Fruit fly (Drosophila melanogaster) whole organism, embryonic: ENCODE measurements around the gene ohgt.

Experiments
- Abd-B ChIP-seq: fragments of 200-800 bp; sonication (Bioruptor generic); optimal IDR thresholded peaks from 2 replicates; lab custom pipeline; 2018; ENCODE audit warnings: missing biosample characterization, mild to moderate bottlenecking, missing genetic modification characterization, moderate library complexity
- Blimp-1 ChIP-seq: fragments of 200-800 bp; sonication (Bioruptor generic); optimal IDR thresholded peaks from 3 replicates; lab custom pipeline; 2018; ENCODE audit warnings: missing biosample characterization, missing genetic modification characterization, mild to moderate bottlenecking, moderate library complexity, missing genetic modification reagents
- CG10462 ChIP-seq: fragments of 200-800 bp; sonication (Bioruptor generic); optimal IDR thresholded peaks from 2 replicates; lab custom pipeline; 2016; ENCODE audit warnings: missing biosample characterization, missing genetic modification characterization
- CG11398 ChIP-seq: fragments of 200-800 bp; sonication (Bioruptor generic); optimal IDR thresholded peaks from 2 replicates; lab custom pipeline; 2016; ENCODE audit warnings: missing biosample characterization, missing genetic modification characterization
- CG12219 ChIP-seq: fragments of 200-800 bp; sonication (Bioruptor generic); optimal IDR thresholded peaks from 3 replicates; lab custom pipeline; 2018; ENCODE audit warnings: missing biosample characterization, mild to moderate bottlenecking, missing genetic modification characterization
- CG12236 ChIP-seq: fragments of 200-800 bp; sonication (Bioruptor generic); optimal IDR thresholded peaks from 2 replicates; lab custom pipeline; 2016; ENCODE audit warnings: missing biosample characterization, missing genetic modification characterization
- CG14014 ChIP-seq: fragments of 200-800 bp; sonication (Bioruptor generic); IDR thresholded peaks from 2 replicates; pipeline ENCODE4 v1.3.6; 2022; ENCODE audit warnings: missing biosample characterization, missing genetic modification characterization
- CG14710 ChIP-seq: fragments of 200-800 bp; sonication (Bioruptor generic); optimal IDR thresholded peaks from 3 replicates; lab custom pipeline; 2019; ENCODE audit warnings: missing biosample characterization, mild to moderate bottlenecking, missing genetic modification characterization, moderate library complexity
- CG15479 ChIP-seq: fragments of 200-800 bp; sonication (Bioruptor generic); optimal IDR thresholded peaks from 3 replicates; lab custom pipeline; 2019; ENCODE audit warnings: missing biosample characterization, mild to moderate bottlenecking, missing genetic modification characterization, moderate library complexity
- CG1647 ChIP-seq: fragments of 200-800 bp; sonication (Bioruptor generic); optimal IDR thresholded peaks from 3 replicates; lab custom pipeline; 2016; ENCODE audit warnings: missing biosample characterization, missing genetic modification characterization
- CG16813 ChIP-seq: fragments of 200-800 bp; sonication (Bioruptor generic); IDR thresholded peaks from 3 replicates; pipeline ENCODE4 v1.3.6; 2022; ENCODE audit warnings: missing biosample characterization, missing genetic modification characterization; ENCODE audit not compliant: partially characterized antibody
- CG17186 ChIP-seq: fragments of 200-800 bp; sonication (Bioruptor generic); optimal IDR thresholded peaks from 3 replicates; lab custom pipeline; 2017; ENCODE audit warnings: missing biosample characterization, missing genetic modification reagents, missing genetic modification characterization
- CG17359 ChIP-seq: fragments of 200-800 bp; sonication (Bioruptor generic); optimal IDR thresholded peaks from 3 replicates; lab custom pipeline; 2018; ENCODE audit warnings: missing biosample characterization, mild to moderate bottlenecking, missing genetic modification characterization, moderate library complexity
- CG2875 ChIP-seq: fragments of 200-800 bp; sonication (Bioruptor generic); optimal IDR thresholded peaks from 2 replicates; lab custom pipeline; 2017; ENCODE audit warnings: missing biosample characterization, mild to moderate bottlenecking, missing genetic modification characterization, missing genetic modification reagents
- CG30020 ChIP-seq: fragments of 200-800 bp; optimal IDR thresholded peaks from 2 replicates; lab custom pipeline; 2019; ENCODE audit warnings: missing biosample characterization, mild to moderate bottlenecking, missing genetic modification characterization, moderate library complexity
- CG33213 ChIP-seq: fragments of 200-800 bp; sonication (Bioruptor generic); optimal IDR thresholded peaks from 3 replicates; lab custom pipeline; 2016; ENCODE audit warnings: missing biosample characterization, missing genetic modification characterization
- CG3995 ChIP-seq: fragments of 200-800 bp; sonication (Bioruptor generic); optimal IDR thresholded peaks from 3 replicates; lab custom pipeline; 2016; ENCODE audit warnings: missing biosample characterization, missing genetic modification characterization
- CG4360 ChIP-seq: fragments of 200-800 bp; sonication (Bioruptor generic); IDR thresholded peaks from 2 replicates; pipeline ENCODE4 v1.3.6; 2022; ENCODE audit warnings: missing biosample characterization, missing genetic modification characterization
- CG43689 ChIP-seq: fragments of 200-800 bp; sonication (Bioruptor generic); IDR thresholded peaks from 2 replicates; pipeline ENCODE4 v1.3.6; 2022; ENCODE audit warnings: missing biosample characterization, missing genetic modification characterization
- CG5180 ChIP-seq: fragments of 200-800 bp; sonication (Bioruptor generic); optimal IDR thresholded peaks from 3 replicates; lab custom pipeline; 2017; ENCODE audit warnings: missing biosample characterization, missing genetic modification characterization, mild to moderate bottlenecking, moderate library complexity, missing genetic modification reagents
- CG6175 ChIP-seq: fragments of 200-800 bp; sonication (Bioruptor generic); IDR thresholded peaks from 3 replicates; pipeline ENCODE4 v1.3.6; 2022; ENCODE audit warnings: missing biosample characterization, missing genetic modification characterization
- CG6254 ChIP-seq: fragments of 200-800 bp; sonication (Bioruptor generic); optimal IDR thresholded peaks from 3 replicates; lab custom pipeline; 2017; ENCODE audit warnings: mild to moderate bottlenecking, missing biosample characterization, missing genetic modification reagents, missing genetic modification characterization
- CG7745 ChIP-seq: fragments of 200-800 bp; sonication (Bioruptor generic); optimal IDR thresholded peaks from 2 replicates; lab custom pipeline; 2018; ENCODE audit warnings: missing biosample characterization, mild to moderate bottlenecking, missing genetic modification characterization, moderate library complexity
- CG8089 ChIP-seq: fragments of 200-800 bp; sonication (Bioruptor generic); optimal IDR thresholded peaks from 3 replicates; lab custom pipeline; 2016; ENCODE audit warnings: missing biosample characterization, missing genetic modification characterization
- CG9817 ChIP-seq: fragments of 200-800 bp; sonication (Bioruptor generic); optimal IDR thresholded peaks from 2 replicates; lab custom pipeline; 2018; ENCODE audit warnings: missing biosample characterization, mild to moderate bottlenecking, missing genetic modification characterization, moderate library complexity
- CHES-1-like ChIP-seq: fragments of 200-800 bp; sonication (Bioruptor generic); optimal IDR thresholded peaks from 2 replicates; lab custom pipeline; 2016; ENCODE audit warnings: missing biosample characterization, missing genetic modification characterization
- Chrac-16 ChIP-seq: fragments of 200-800 bp; sonication (Bioruptor generic); optimal IDR thresholded peaks from 3 replicates; lab custom pipeline; 2016; ENCODE audit warnings: missing biosample characterization, missing genetic modification characterization
- CrebB ChIP-seq: fragments of 200-800 bp; sonication (Bioruptor generic); optimal IDR thresholded peaks from 3 replicates; lab custom pipeline; 2018; ENCODE audit warnings: missing biosample characterization, mild to moderate bottlenecking, missing genetic modification characterization
- Dll ChIP-seq: fragments of 200-800 bp; sonication (Bioruptor generic); IDR thresholded peaks from 4 replicates; pipeline ENCODE4 v1.3.6; 2022; ENCODE audit warnings: missing biosample characterization, missing genetic modification characterization; ENCODE audit not compliant: partially characterized antibody
- Dref ChIP-seq: fragments of 200-800 bp; sonication (Bioruptor generic); IDR thresholded peaks from 2 replicates; pipeline ENCODE4 v1.3.6; 2022; ENCODE audit warnings: missing biosample characterization, missing genetic modification characterization
- H2.0 ChIP-seq: fragments of 200-800 bp; sonication (Bioruptor generic); IDR thresholded peaks from 2 replicates; pipeline ENCODE4 v1.3.6; 2022; ENCODE audit warnings: missing biosample characterization, missing genetic modification characterization
- HLH3B ChIP-seq: fragments of 200-800 bp; sonication (Bioruptor generic); IDR thresholded peaks from 2 replicates; pipeline ENCODE4 v1.3.6; 2022; ENCODE audit warnings: missing biosample characterization, missing genetic modification characterization
- HLH54F ChIP-seq: fragments of 200-800 bp; sonication (Bioruptor generic); optimal IDR thresholded peaks from 3 replicates; lab custom pipeline; 2016; ENCODE audit warnings: missing biosample characterization, missing genetic modification characterization
- Kr ChIP-seq: fragments of 200-800 bp; sonication (Bioruptor generic); optimal IDR thresholded peaks from 2 replicates; lab custom pipeline; 2017; ENCODE audit warnings: missing biosample characterization, mild to moderate bottlenecking, missing genetic modification characterization
- Neu2 ChIP-seq: fragments of 200-800 bp; sonication (Bioruptor generic); optimal IDR thresholded peaks from 3 replicates; lab custom pipeline; 2016; ENCODE audit warnings: missing biosample characterization, missing genetic modification characterization, borderline replicate concordance
- Oli ChIP-seq: fragments of 200-800 bp; sonication (Bioruptor generic); optimal IDR thresholded peaks from 2 replicates; lab custom pipeline; 2018; ENCODE audit warnings: missing biosample characterization, mild to moderate bottlenecking, missing genetic modification characterization, moderate library complexity
- ac ChIP-seq: fragments of 200-800 bp; sonication (Bioruptor generic); optimal IDR thresholded peaks from 3 replicates; lab custom pipeline; 2017; ENCODE audit warnings: missing biosample characterization, mild to moderate bottlenecking, missing genetic modification characterization
- cato ChIP-seq: fragments of 200-800 bp; sonication (Bioruptor generic); optimal IDR thresholded peaks from 2 replicates; lab custom pipeline; 2016; ENCODE audit warnings: missing biosample characterization, missing genetic modification characterization, borderline replicate concordance
- da ChIP-seq: fragments of 200-800 bp; sonication (Bioruptor generic); optimal IDR thresholded peaks from 2 replicates; lab custom pipeline; 2016; ENCODE audit warnings: missing biosample characterization, missing genetic modification characterization
- dimm ChIP-seq: fragments of 200-800 bp; sonication (Bioruptor generic); IDR thresholded peaks from 2 replicates; pipeline ENCODE4 v1.3.6; 2022; ENCODE audit warnings: missing biosample characterization, missing genetic modification characterization
- jing ChIP-seq: fragments of 200-800 bp; sonication (Bioruptor generic); optimal IDR thresholded peaks from 2 replicates; lab custom pipeline; 2018; ENCODE audit warnings: missing biosample characterization, mild to moderate bottlenecking, missing genetic modification characterization
- kay ChIP-seq: fragments of 200-800 bp; sonication (Bioruptor generic); optimal IDR thresholded peaks from 2 replicates; lab custom pipeline; 2016; ENCODE audit warnings: missing biosample characterization, missing genetic modification characterization
- ken ChIP-seq: fragments of 200-800 bp; sonication (Bioruptor generic); IDR thresholded peaks from 3 replicates; pipeline ENCODE4 v1.3.6; 2022; ENCODE audit warnings: missing biosample characterization, missing genetic modification characterization
- nau ChIP-seq: fragments of 200-800 bp; sonication (Bioruptor generic); optimal IDR thresholded peaks from 3 replicates; lab custom pipeline; 2017; ENCODE audit warnings: missing biosample characterization, mild to moderate bottlenecking, missing genetic modification characterization, missing genetic modification reagents
- otp ChIP-seq: fragments of 200-800 bp; sonication (Bioruptor generic); IDR thresholded peaks from 3 replicates; pipeline ENCODE4, ENCODE4 v1.3.6; 2022; ENCODE audit warnings: missing biosample characterization, missing genetic modification characterization
- run ChIP-seq: fragments of 200-800 bp; sonication (Bioruptor generic); optimal IDR thresholded peaks from 3 replicates; lab custom pipeline; 2018; ENCODE audit warnings: missing biosample characterization, mild to moderate bottlenecking, missing genetic modification characterization
- sd ChIP-seq: fragments of 200-800 bp; sonication (Bioruptor generic); optimal IDR thresholded peaks from 3 replicates; lab custom pipeline; 2018; ENCODE audit warnings: missing biosample characterization, mild to moderate bottlenecking, missing genetic modification characterization, moderate library complexity
- sens-2 ChIP-seq: fragments of 200-800 bp; sonication (Bioruptor generic); IDR thresholded peaks from 2 replicates; pipeline ENCODE4 v1.3.6; 2022; ENCODE audit warnings: missing biosample characterization, missing genetic modification characterization
- sim ChIP-seq: fragments of 200-800 bp; sonication (Bioruptor generic); IDR thresholded peaks from 2 replicates; pipeline ENCODE4 v1.3.6; 2022; ENCODE audit warnings: missing biosample characterization, missing genetic modification characterization
- tup ChIP-seq: fragments of 200-800 bp; sonication (Bioruptor generic); optimal IDR thresholded peaks from 2 replicates; lab custom pipeline; 2016; ENCODE audit warnings: missing biosample characterization, mild to moderate bottlenecking, missing genetic modification characterization, moderate library complexity
- vvl ChIP-seq: fragments of 200-800 bp; sonication (Bioruptor generic); IDR thresholded peaks from 2 replicates; pipeline ENCODE4 v1.3.6; 2022; ENCODE audit warnings: missing biosample characterization, missing genetic modification characterization

ohgt gene

DNA sequence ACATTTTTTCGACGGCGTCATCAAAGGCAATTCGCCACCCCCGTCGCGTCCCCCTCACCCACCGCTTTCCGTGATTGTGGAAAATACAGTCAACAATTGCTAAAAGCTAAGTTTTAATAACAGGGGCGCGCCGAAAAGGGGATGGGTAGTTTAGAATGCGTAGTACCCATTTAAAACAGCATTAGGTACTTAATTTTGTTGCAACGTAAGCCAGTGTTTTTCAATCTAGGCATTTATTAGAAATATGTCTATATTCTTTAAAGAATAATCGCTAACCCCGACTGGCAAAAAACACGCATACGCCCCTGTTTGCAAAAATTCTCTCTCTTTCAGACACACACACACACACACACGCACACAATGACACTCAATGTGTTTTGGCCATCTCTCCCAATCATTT, 35.9 kb downstream of the ohgt start (continued):
- TF ChIP-seq kay (GFP tag; lab: Kevin White, UChicago) = no peak
- TF ChIP-seq ac (GFP tag; lab: Kevin White, UChicago) = no peak
- TF ChIP-seq Neu2 = no peak
- TF ChIP-seq ken (GFP tag; lab: Robert Waterston, UW) = 0 out of 3 replicates have a peak, but pooled peaks have one; percentile 53
- no peak for TF ChIP-seq CG8089 (GFP tag; lab: Kevin White, UChicago)
- TF ChIP-seq otp (GFP tag; lab: Robert Waterston, UW) = no peak
- no peak for TF ChIP-seq CG11398 (GFP tag; lab: Kevin White, UChicago)
- no peak for TF ChIP-seq CG16813 (GFP tag; lab: Robert Waterston, UW)
- no peak for TF ChIP-seq CG14710 (tag; lab: Kevin White, UChicago)
- TF ChIP-seq CG33213 = no peak
- no peak for TF ChIP-seq dimm
- no peak for TF ChIP-seq CG10462 (GFP tag; lab: Kevin White, UChicago)
- no peak for TF ChIP-seq CG12219 (GFP tag; lab: Kevin White, UChicago)
- TF ChIP-seq CG4360 = no peak
- TF ChIP-seq CHES-1-like (GFP tag; lab: Kevin White, UChicago) = no peak
- no peak for TF ChIP-seq Abd-B (GFP tag; lab: Kevin White, UChicago)
- peak; percentile 7 for TF ChIP-seq sd (tag; lab: Kevin White, UChicago)
- no peak for TF ChIP-seq CG7745 (tag; lab: Kevin White, UChicago)
- no peak for TF ChIP-seq run (tag; lab: Kevin White, UChicago)
- peak; percentile 74 for TF ChIP-seq HLH54F (GFP tag; lab: Kevin White, UChicago)
- TF ChIP-seq CG43689 (GFP tag; lab: Robert Waterston, UW) = no peak
- no peak for TF ChIP-seq sens-2
- no peak for TF ChIP-seq cato (GFP tag; lab: Kevin White, UChicago)
- no peak for TF ChIP-seq Blimp-1 (GFP tag; lab: Kevin White, UChicago)
- peak; percentile 32 for TF ChIP-seq CG17359 (tag; lab: Kevin White, UChicago)
- peak; percentile 67 for TF ChIP-seq CG14014 (GFP tag; lab: Robert Waterston, UW)
- TF ChIP-seq CG30020 = no peak
- TF ChIP-seq H2.0 (GFP tag; lab: Robert Waterston, UW) = peak; percentile 61; the same call in 1 of the 2 replicates
- TF ChIP-seq Dll (GFP tag; lab: Robert Waterston, UW) = no peak
- no peak for TF ChIP-seq CG12236
- TF ChIP-seq jing (GFP tag; lab: Kevin White, UChicago) = no peak
- peak; percentile 14; the same call in 1 of the 2 replicates for TF ChIP-seq HLH3B (GFP tag; lab: Robert Waterston, UW)
- TF ChIP-seq Dref (GFP tag; lab: Robert Waterston, UW) = no peak
- no peak for TF ChIP-seq CG15479 (GFP tag; lab: Kevin White, UChicago)
- peak; percentile 57 for TF ChIP-seq CG1647 (GFP tag; lab: Kevin White, UChicago)
- no peak for TF ChIP-seq Chrac-16
- peak; percentile 53 for TF ChIP-seq CG9817 (tag; lab: Kevin White, UChicago)
- 0 out of 3 replicates have a peak, but pooled peaks have one; percentile 44 for TF ChIP-seq CG6175 (GFP tag; lab: Robert Waterston, UW)
- no peak for TF ChIP-seq CG2875 (GFP tag; lab: Kevin White, UChicago)
- TF ChIP-seq da (GFP tag; lab: Kevin White, UChicago) = no peak
- no peak for TF ChIP-seq CG6254 (GFP tag; lab: Kevin White, UChicago)
- no peak for TF ChIP-seq CrebB (tag; lab: Kevin White, UChicago)
- no peak for TF ChIP-seq nau (GFP tag; lab: Kevin White, UChicago)
- peak; percentile 16 for TF ChIP-seq CG3995 (GFP tag; lab: Kevin White, UChicago)
- TF ChIP-seq CG17186 (GFP tag; lab: Kevin White, UChicago) = no peak
- peak; percentile 62 for TF ChIP-seq vvl
- no peak for TF ChIP-seq tup (GFP tag; lab: Kevin White, UChicago)
- no peak for TF ChIP-seq Oli
- no peak for TF ChIP-seq CG5180 (GFP tag; lab: Kevin White, UChicago)
- TF ChIP-seq Kr (GFP tag; lab: Kevin White, UChicago) = no peak
- TF ChIP-seq sim (GFP tag; lab: Robert Waterston, UW) = no peak
